Fruit fly (Drosophila melanogaster) Kc167 (cell line): ENCODE results near the gene CG1979.

Experiments used
- Myc ChIP-seq: fragments of >200 bp; optimal IDR thresholded peaks from 2 replicates; lab custom pipeline; 2017; ENCODE audit warnings: missing external identifiers
- Sin3A ChIP-seq: fragments of >200 bp; optimal IDR thresholded peaks from 2 replicates; lab custom pipeline; 2018; ENCODE audit warnings: missing external identifiers
- h ChIP-seq: fragments of >200 bp; optimal IDR thresholded peaks from 3 replicates; lab custom pipeline; 2018; ENCODE audit warnings: missing external identifiers
- insv ChIP-seq: fragments of >200 bp; optimal IDR thresholded peaks from 3 replicates; lab custom pipeline; 2018; ENCODE audit warnings: missing external identifiers
- psq ChIP-seq: fragments of >200 bp; optimal IDR thresholded peaks from 2 replicates; lab custom pipeline; 2017; ENCODE audit warnings: missing external identifiers
- ttk ChIP-seq: sonication (Bioruptor generic); optimal IDR thresholded peaks from 2 replicates; lab custom pipeline; 2017; ENCODE audit warnings: missing external identifiers

The CG1979 gene

dm6 chr3R:7076293-7076981 lies 22.1 kb downstream of the CG1979 start:
- TF ChIP-seq Myc (lab: Kevin White, UChicago), result no peak
- TF ChIP-seq psq (lab: Kevin White, UChicago), result no peak
- TF ChIP-seq Sin3A, result no peak
- TF ChIP-seq insv (lab: Kevin White, UChicago), result no peak
- TF ChIP-seq h, result no peak
- no peak for TF ChIP-seq ttk

DNA sequence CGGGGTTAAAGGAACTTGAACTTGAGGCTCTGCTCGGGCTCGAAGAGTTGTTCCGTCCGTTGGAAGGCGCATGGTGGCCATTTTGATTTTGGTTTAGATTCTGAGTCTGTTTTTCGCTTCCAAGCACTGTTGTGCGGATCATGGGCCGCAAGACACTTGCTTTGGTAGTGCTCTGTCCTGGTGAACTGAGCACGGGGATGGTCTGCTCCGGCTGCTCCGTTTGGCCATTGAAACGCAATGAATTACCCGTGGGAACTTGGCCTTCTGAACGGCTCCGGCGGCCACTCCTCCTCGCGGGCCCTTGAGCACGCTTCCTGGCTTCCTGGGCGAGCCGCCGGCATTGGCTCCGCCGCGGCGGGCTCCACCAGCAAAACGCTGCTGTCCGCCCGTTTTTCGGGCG lies 25.3 kb downstream of the CG1979 start:
- TF ChIP-seq psq (lab: Kevin White, UChicago), result no peak
- TF ChIP-seq ttk, result no peak
- TF ChIP-seq Sin3A, result no peak
- TF ChIP-seq insv (lab: Kevin White, UChicago), result no peak
- TF ChIP-seq Myc (lab: Kevin White, UChicago), result no peak
- no peak for TF ChIP-seq h

DNA sequence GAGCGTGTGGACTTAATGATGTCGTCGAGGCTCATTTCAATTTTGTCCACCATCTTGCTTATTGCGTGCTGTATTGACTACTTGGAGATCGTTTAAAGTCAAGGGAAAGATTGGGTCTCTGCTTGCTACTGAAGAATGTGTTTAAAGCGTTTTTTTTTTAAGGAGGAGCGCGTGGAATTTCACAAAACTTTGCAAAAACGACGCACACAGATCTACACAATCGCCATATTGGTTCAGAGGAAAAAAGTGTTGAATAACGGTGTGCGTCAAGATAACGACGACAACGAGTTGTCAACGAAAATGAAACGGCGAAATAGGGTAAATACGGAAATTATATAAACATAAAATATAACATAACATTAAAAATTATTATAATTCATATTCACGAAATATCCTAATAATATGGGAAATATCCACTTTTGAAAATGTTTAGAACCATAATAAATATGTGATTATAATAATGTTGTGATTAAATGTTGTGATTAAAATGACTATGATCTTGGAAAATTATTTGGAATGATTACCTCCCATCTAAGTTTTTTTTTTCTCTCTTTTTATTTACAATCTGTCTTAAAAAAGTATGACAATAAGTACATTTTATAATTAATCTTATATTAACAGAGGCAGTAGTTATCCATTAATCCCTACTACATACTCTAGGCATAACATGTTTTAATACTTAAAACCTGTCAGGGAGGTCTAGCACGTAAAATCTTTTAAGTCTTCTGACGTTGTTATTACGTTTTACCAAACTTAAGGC lies 26.0 kb downstream of the CG1979 start, which contains the start of gene Ref1:
Gene Ref1, minus strand, starts transcription at position 231 of the 760 bp plus-strand sequence.
- no peak for TF ChIP-seq insv (lab: Kevin White, UChicago)
- no peak for TF ChIP-seq ttk
- TF ChIP-seq Sin3A, result no peak
- no peak for TF ChIP-seq Myc (lab: Kevin White, UChicago)
- TF ChIP-seq psq (lab: Kevin White, UChicago), result no peak
- no peak for TF ChIP-seq h

DNA sequence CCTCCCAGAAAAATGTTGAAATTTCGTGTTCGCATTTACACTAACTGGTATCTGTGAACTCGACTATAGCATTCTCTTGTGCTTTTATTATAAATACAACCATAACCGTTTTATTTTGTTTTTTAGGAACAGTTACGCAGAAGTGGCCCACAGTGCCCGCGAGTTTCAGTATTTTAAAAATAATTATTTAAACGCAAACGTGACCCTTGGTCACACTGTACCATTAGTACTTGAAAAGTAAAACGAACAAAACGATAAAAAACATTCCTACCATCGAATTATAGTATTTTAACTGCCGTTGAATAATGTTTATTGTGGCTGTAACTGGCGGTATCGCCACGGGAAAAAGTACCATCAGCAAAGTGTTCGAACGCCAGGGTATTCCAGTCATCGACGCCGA lies 27.6 kb downstream of the CG1979 start, which contains the start of gene Dpck:
Gene Dpck, plus strand, starts transcription at position 211 of the 400 bp plus-strand sequence.
- TF ChIP-seq Myc (lab: Kevin White, UChicago), result no peak
- TF ChIP-seq psq (lab: Kevin White, UChicago), result no peak
- TF ChIP-seq ttk, result no peak
- TF ChIP-seq insv (lab: Kevin White, UChicago), result no peak

- TF ChIP-seq insv (lab: Kevin White, UChicago) (no peak), ttk (no peak), psq (lab: Kevin White, UChicago) (no peak), Myc (lab: Kevin White, UChicago) (no peak), Sin3A (no peak), h (no peak)
Measured at dm6 chr3R:7083750-7084149, 29.4 kb downstream of the CG1979 start.

dm6 chr3R:7085455-7085854 lies 31.1 kb downstream of the CG1979 start:
- TF ChIP-seq insv (lab: Kevin White, UChicago), result no peak
- TF ChIP-seq Myc (lab: Kevin White, UChicago), result no peak
- no peak for TF ChIP-seq ttk
- no peak for TF ChIP-seq Sin3A
- TF ChIP-seq h, result no peak
- no peak for TF ChIP-seq psq (lab: Kevin White, UChicago)

DNA sequence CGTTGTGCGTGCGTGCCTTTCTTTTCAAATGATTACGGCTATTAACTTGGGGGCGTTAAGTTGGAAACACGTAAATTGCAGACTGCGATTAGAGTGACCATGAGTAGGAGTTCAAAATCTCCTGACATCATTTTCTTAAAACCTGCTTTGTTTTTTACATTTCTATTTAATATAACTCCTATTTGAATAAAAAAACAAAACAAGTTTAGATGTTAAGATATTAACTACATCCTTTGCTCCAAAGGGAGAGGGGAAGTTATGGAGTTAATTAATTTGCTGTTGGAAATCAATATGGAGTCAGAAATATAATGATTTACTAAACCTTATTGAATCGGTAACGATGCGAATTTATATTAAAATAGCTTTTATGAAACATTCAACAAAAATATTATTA lies 31.6 kb downstream of the CG1979 start, which contains the start of gene Tailor:
Gene Tailor, minus strand, starts transcription at position 101 of the 394 bp plus-strand sequence.
- TF ChIP-seq psq (lab: Kevin White, UChicago) (no peak), h (no peak), Myc (lab: Kevin White, UChicago) (no peak), Sin3A (no peak), ttk (no peak), insv (lab: Kevin White, UChicago) (no peak)

DNA sequence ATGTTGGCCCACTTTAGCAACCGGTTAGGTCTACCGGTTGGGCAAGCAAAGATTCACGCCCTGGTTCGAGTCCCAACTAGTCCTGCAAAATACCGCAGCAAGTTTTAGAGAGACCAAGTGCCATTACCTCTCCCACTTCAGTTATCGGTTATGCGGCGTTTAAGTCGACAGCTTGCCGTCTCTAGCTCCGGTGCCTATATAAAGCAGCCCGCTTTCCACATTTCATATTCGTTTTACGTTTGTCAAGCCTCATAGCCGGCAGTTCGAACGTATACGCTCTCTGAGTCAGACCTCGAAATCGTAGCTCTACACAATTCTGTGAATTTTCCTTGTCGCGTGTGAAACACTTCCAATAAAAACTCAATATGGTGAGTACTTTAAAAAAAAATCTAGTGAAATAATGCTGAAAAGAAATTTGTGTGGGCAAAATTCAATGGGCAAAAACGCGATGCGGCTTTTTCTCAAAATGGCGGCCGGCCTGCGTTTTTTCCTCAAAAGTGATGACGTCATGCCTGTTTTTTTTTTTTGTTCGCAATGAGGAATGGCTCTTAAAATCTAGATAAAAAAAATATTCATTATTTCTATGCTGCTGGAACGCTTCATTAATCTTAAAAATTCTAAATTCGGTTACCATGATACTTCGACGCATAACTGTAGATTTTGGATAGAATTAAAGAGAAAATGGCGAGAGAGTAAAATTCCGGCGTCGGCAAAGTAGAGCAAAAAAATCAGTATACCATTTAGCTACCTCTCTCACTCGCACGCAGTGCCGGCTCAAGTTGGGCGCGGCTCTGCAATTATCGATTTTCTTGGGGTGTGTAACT lies 32.2 kb downstream of the CG1979 start, which contains the start of gene alphaTub84B:
Gene alphaTub84B, plus strand, starts transcription at position 223 of the 824 bp plus-strand sequence.
- TF ChIP-seq Myc (lab: Kevin White, UChicago) (no peak), psq (lab: Kevin White, UChicago) (no peak), Sin3A (no peak), h (no peak), insv (lab: Kevin White, UChicago) (no peak)

DNA sequence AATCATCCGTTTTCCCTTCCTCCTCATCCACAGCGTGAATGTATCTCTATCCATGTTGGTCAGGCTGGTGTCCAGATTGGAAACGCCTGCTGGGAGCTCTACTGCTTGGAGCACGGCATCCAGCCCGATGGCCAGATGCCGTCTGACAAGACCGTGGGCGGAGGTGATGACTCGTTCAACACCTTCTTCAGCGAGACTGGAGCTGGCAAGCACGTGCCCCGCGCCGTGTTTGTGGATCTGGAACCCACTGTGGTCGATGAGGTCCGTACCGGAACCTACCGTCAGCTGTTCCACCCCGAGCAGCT lies 32.8 kb downstream of the CG1979 start:
- no peak for TF ChIP-seq insv (lab: Kevin White, UChicago)
- no peak for TF ChIP-seq Myc (lab: Kevin White, UChicago)
- no peak for TF ChIP-seq ttk
- TF ChIP-seq Sin3A, result no peak
- no peak for TF ChIP-seq psq (lab: Kevin White, UChicago)
- no peak for TF ChIP-seq h

dm6 chr3R:7087904-7088303 lies 33.5 kb downstream of the CG1979 start:
- TF ChIP-seq h (no peak), insv (lab: Kevin White, UChicago) (no peak), Sin3A (no peak), psq (lab: Kevin White, UChicago) (no peak), ttk (no peak), Myc (lab: Kevin White, UChicago) (no peak)

DNA sequence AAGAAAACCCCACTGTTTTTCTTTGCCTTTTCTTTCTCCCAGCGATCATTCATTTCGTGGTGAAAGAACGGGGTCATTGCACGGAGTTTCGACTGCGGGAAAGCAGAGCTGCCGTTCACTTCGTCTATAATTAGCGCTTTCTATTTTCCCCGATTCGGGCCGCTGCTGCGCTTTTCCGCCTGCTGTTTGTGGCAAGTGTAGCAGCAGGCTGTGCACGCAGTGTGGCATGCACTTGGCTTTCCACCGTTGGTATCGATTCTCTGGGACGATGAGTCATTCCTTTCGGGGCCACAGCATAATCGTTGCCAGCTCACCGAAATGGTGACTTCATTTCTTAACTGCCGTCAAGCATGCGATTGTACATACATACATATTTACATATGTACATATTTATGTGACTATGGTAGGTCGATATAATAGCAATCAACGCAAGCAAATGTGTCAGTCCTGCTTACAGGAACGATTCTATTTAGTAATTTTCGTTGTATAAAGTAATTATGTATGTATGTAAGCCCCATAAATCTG lies 34.5 kb downstream of the CG1979 start:
- TF ChIP-seq insv (lab: Kevin White, UChicago) (no peak), psq (lab: Kevin White, UChicago) (no peak), ttk (no peak), h (no peak), Myc (lab: Kevin White, UChicago) (no peak), Sin3A (no peak)
